Worm (Caenorhabditis elegans) whole organism, L4 larva: ENCODE measurements around the gene rfip-1.

Experiments used
- F26F4.8 ChIP-seq: fragments of 200-800 bp; sonication (Bioruptor generic); conservative IDR thresholded peaks from 2 replicates; pipeline ENCODE4 v1.3.6; 2022; ENCODE audit warnings: missing genetic modification characterization, missing compliant biosample characterization
- F44E2.7 ChIP-seq: fragments of 200-800 bp; sonication (Bioruptor generic); IDR thresholded peaks from 2 replicates; pipeline ENCODE4 v2.1.2; 2022; ENCODE audit warnings: missing genetic modification characterization, missing compliant biosample characterization
- T20F7.1 ChIP-seq: fragments of 200-800 bp; sonication (Bioruptor generic); optimal IDR thresholded peaks from 2 replicates; lab custom pipeline; 2018; ENCODE audit warnings: mild to moderate bottlenecking, missing genetic modification characterization, missing compliant biosample characterization
- Y75B8A.6 ChIP-seq: fragments of 200-800 bp; sonication (Bioruptor generic); IDR thresholded peaks from 2 replicates; pipeline ENCODE4 v1.3.6; 2022; ENCODE audit warnings: missing genetic modification reagents, missing genetic modification characterization, missing compliant biosample characterization
- ZK546.5 ChIP-seq, 2 experiments: sonication (generic microtip); optimal IDR thresholded peaks; 2 replicates each; lab custom pipeline; 2017; ENCODE audit warnings: missing biosample characterization in 2 of 2, missing genetic modification characterization in 2 of 2
- cey-2 ChIP-seq: sonication (generic microtip); optimal IDR thresholded peaks from 3 replicates; lab custom pipeline; 2017; ENCODE audit warnings: missing genetic modification characterization, mild to moderate bottlenecking, missing compliant biosample characterization, antibody characterized with exemption, borderline replicate concordance; ENCODE audit not compliant: insufficient read depth
- dmd-6 ChIP-seq: fragments of 200-800 bp; sonication (Bioruptor generic); IDR thresholded peaks from 2 replicates; pipeline ENCODE4 v1.3.6; 2022; ENCODE audit warnings: missing genetic modification reagents, missing genetic modification characterization, missing compliant biosample characterization
- dmd-8 ChIP-seq: fragments of 200-800 bp; sonication (Bioruptor generic); IDR thresholded peaks from 2 replicates; pipeline ENCODE4 v1.3.6; 2022; ENCODE audit warnings: missing genetic modification characterization, missing compliant biosample characterization
- egl-27 ChIP-seq: sonication (generic microtip); optimal IDR thresholded peaks from 3 replicates; lab custom pipeline; 2017; ENCODE audit warnings: missing biosample characterization, missing genetic modification reagents, missing genetic modification characterization
- egl-43 ChIP-seq: fragments of 200-800 bp; sonication (Bioruptor generic); IDR thresholded peaks from 2 replicates; pipeline ENCODE4 v1.3.6; 2022; ENCODE audit warnings: missing genetic modification reagents, missing genetic modification characterization, missing compliant biosample characterization
- gei-8 ChIP-seq: fragments of 200-800 bp; sonication (Bioruptor generic); optimal IDR thresholded peaks from 2 replicates; lab custom pipeline; 2018; ENCODE audit warnings: mild to moderate bottlenecking, missing genetic modification characterization, missing compliant biosample characterization
- hif-1 ChIP-seq, 2 experiments: sonication (generic microtip); optimal IDR thresholded peaks; 2 replicates each; lab custom pipeline; 2016 to 2017; ENCODE audit warnings: missing compliant biosample characterization in 2 of 2, missing genetic modification characterization in 2 of 2, missing genetic modification reagents in 2 of 2, missing genotype in 2 of 2, mild to moderate bottlenecking in 1 of 2
- hlh-11 ChIP-seq: fragments of 200-800 bp; sonication (Bioruptor generic); optimal IDR thresholded peaks from 2 replicates; lab custom pipeline; 2018; ENCODE audit warnings: mild to moderate bottlenecking, missing genetic modification characterization, missing compliant biosample characterization
- hlh-30 ChIP-seq: sonication (generic microtip); optimal IDR thresholded peaks from 2 replicates; lab custom pipeline; 2017; ENCODE audit warnings: antibody characterized with exemption, mild to moderate bottlenecking, missing genetic modification characterization, missing compliant biosample characterization; ENCODE audit not compliant: insufficient read depth
- hmg-1.1 ChIP-seq: fragments of 200-800 bp; sonication (Bioruptor generic); IDR thresholded peaks from 2 replicates; pipeline ENCODE4 v1.3.6; 2022; ENCODE audit warnings: missing genetic modification reagents, missing genetic modification characterization, missing compliant biosample characterization
- lim-7 ChIP-seq: fragments of 200-800 bp; sonication (Bioruptor generic); IDR thresholded peaks from 2 replicates; pipeline ENCODE4 v1.3.6; 2022; ENCODE audit warnings: missing genetic modification characterization, missing compliant biosample characterization
- lin-13 ChIP-seq: fragments of 150-350 bp; optimal IDR thresholded peaks from 2 replicates; lab custom pipeline; 2014; ENCODE audit warnings: missing biosample characterization, missing genetic modification reagents, missing genetic modification characterization
- lir-3 ChIP-seq: sonication (generic microtip); optimal IDR thresholded peaks from 2 replicates; lab custom pipeline; 2016; ENCODE audit warnings: mild to moderate bottlenecking, missing genetic modification characterization, missing compliant biosample characterization
- madf-5 ChIP-seq, 2 experiments: fragments of 200-800 bp; sonication (Bioruptor generic); IDR thresholded peaks; 2 replicates each; pipeline ENCODE4 v1.3.6; 2022; ENCODE audit warnings: missing compliant biosample characterization in 2 of 2, missing genetic modification characterization in 2 of 2
- madf-9 ChIP-seq: fragments of 200-800 bp; sonication (Bioruptor generic); conservative IDR thresholded peaks from 2 replicates; pipeline ENCODE4 v1.3.6; 2022; ENCODE audit warnings: missing genetic modification reagents, missing genetic modification characterization, missing compliant biosample characterization
- mdl-1 ChIP-seq, 2 experiments: fragments of 150-350 bp in 1 of 2; sonication (generic microtip) in 1 of 2; optimal IDR thresholded peaks; 2 replicates each; lab custom pipeline; 2014 to 2017; ENCODE audit warnings: missing biosample characterization in 2 of 2, missing genetic modification characterization in 2 of 2
- mdt-29 ChIP-seq: fragments of 200-800 bp; sonication (Bioruptor generic); IDR thresholded peaks from 2 replicates; pipeline ENCODE4 v1.3.6; 2022; ENCODE audit warnings: missing genetic modification reagents, missing genetic modification characterization, missing compliant biosample characterization
- nhr-25 ChIP-seq: sonication (generic microtip); optimal IDR thresholded peaks from 2 replicates; lab custom pipeline; 2017; ENCODE audit warnings: missing genetic modification characterization, mild to moderate bottlenecking, missing compliant biosample characterization, antibody characterized with exemption, moderate library complexity, borderline replicate concordance; ENCODE audit not compliant: insufficient read depth
- nhr-42 ChIP-seq: fragments of 200-800 bp; sonication (Bioruptor generic); IDR thresholded peaks from 2 replicates; pipeline ENCODE4 v1.3.6; 2022; ENCODE audit warnings: missing genetic modification characterization, missing compliant biosample characterization
- nhr-77 ChIP-seq: fragments of 150-350 bp; optimal IDR thresholded peaks from 2 replicates; lab custom pipeline; 2014; ENCODE audit warnings: missing biosample characterization, missing genetic modification characterization
- php-3 ChIP-seq: fragments of 200-800 bp; sonication (Bioruptor generic); IDR thresholded peaks from 2 replicates; pipeline ENCODE4 v1.3.6; 2022; ENCODE audit warnings: missing genetic modification reagents, missing genetic modification characterization, missing compliant biosample characterization
- sdz-12 ChIP-seq: fragments of 200-800 bp; sonication (Bioruptor generic); optimal IDR thresholded peaks from 2 replicates; lab custom pipeline; 2018; ENCODE audit warnings: mild to moderate bottlenecking, missing genetic modification characterization, missing compliant biosample characterization
- tag-97 ChIP-seq: fragments of 200-800 bp; sonication (Bioruptor generic); IDR thresholded peaks from 2 replicates; pipeline ENCODE4 v1.3.6; 2022; ENCODE audit warnings: missing genetic modification characterization, missing compliant biosample characterization
- unc-130 ChIP-seq: sonication (generic microtip); optimal IDR thresholded peaks from 2 replicates; lab custom pipeline; 2016; ENCODE audit warnings: missing genetic modification reagents, missing genetic modification characterization, missing compliant biosample characterization
- unc-62 ChIP-seq, 3 experiments: fragments of 150-350 bp in 1 of 3; sonication (generic microtip); optimal IDR thresholded peaks in 2 of 3; peaks in 1 of 3; 1 replicate in 1 of 3; 2 replicates in 2 of 3; lab custom pipeline; 2014 to 2017; ENCODE audit warnings: missing biosample characterization in 3 of 3, missing genetic modification characterization in 3 of 3, missing genetic modification reagents in 3 of 3, missing genotype in 1 of 3
- zfp-3 ChIP-seq: fragments of 200-800 bp; sonication (Bioruptor generic); conservative IDR thresholded peaks from 2 replicates; pipeline ENCODE4 v1.3.6; 2022; ENCODE audit warnings: missing genetic modification reagents, missing genetic modification characterization, missing compliant biosample characterization
- zip-2 ChIP-seq: fragments of 150-350 bp; optimal IDR thresholded peaks from 2 replicates; lab custom pipeline; 2014; ENCODE audit warnings: missing biosample characterization, missing genetic modification characterization

Gene rfip-1

DNA sequence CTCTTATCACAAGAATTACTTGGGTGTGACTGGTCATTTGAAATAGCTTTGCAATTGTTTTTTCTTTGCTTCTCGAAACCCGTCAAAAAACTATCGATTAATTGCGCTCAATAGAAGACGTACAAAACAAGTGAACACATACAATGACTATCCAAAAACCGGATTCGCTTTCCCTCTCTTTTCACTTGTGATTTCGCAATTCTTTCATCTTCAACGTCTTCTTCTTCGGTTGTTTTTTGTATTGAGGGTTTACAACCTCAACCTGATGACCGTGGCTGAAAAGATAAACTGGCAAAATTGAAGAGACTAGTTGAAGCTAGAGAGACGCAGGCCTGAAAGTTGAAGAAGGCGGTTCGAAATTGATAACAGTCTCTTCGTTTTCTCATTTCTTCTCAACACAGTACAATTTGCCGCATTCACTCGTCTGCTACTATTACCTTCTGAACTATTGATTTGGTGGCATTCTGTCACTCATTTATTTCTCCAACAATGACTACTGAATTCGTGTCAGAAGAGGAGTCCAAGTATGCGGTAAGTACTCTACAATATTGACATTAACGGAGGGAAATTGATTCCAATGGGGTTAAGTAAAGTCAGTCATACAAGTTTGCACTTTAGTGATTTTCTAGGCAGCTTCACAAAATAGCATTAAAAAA lies 1.7 kb downstream of the rfip-1 start (continued):
- peak; percentile 69 for TF ChIP-seq hlh-11 (tag; lab: Kevin White, UChicago)
- TF ChIP-seq hmg-1.1 (GFP tag; lab: Robert Waterston, UW): no peak
- no peak for TF ChIP-seq php-3 (GFP tag; lab: Robert Waterston, UW)
- TF ChIP-seq nhr-25: no peak
- peak; percentile 66 for TF ChIP-seq cey-2 (tag; lab: Kevin White, UChicago)
- TF ChIP-seq lin-13 (GFP tag; lab: Kevin White, UChicago): no peak
- TF ChIP-seq lir-3 (tag; lab: Kevin White, UChicago): no peak
- no peak for TF ChIP-seq mdt-29 (GFP tag; lab: Robert Waterston, UW)
- no peak for TF ChIP-seq Y75B8A.6 (GFP tag; lab: Robert Waterston, UW)
- no peak for TF ChIP-seq gei-8 (GFP tag; lab: Kevin White, UChicago)
- no peak for TF ChIP-seq madf-5 (GFP tag; IDR thresholded peaks at IDR 0.05; lab: Robert Waterston, UW)
- no peak for TF ChIP-seq lim-7 (GFP tag; lab: Robert Waterston, UW)
- peak; percentile 36; the same call in 1 of the 2 replicates for TF ChIP-seq dmd-6 (GFP tag; lab: Robert Waterston, UW)
- no peak for TF ChIP-seq nhr-42 (GFP tag; lab: Robert Waterston, UW)
- TF ChIP-seq tag-97 (GFP tag; lab: Robert Waterston, UW): no peak
- TF ChIP-seq unc-130 (GFP tag; lab: Kevin White, UChicago): no peak
- no peak for TF ChIP-seq madf-9 (GFP tag; lab: Robert Waterston, UW)
- TF ChIP-seq F44E2.7 (GFP tag; lab: Robert Waterston, UW): no peak
- TF ChIP-seq egl-27 (tag; lab: Kevin White, UChicago): no peak
- TF ChIP-seq ZK546.5 (tag; optimal IDR thresholded peaks at IDR 0.05; lab: Kevin White, UChicago): no peak
- TF ChIP-seq, all 104 proteins: peak for 18

DNA sequence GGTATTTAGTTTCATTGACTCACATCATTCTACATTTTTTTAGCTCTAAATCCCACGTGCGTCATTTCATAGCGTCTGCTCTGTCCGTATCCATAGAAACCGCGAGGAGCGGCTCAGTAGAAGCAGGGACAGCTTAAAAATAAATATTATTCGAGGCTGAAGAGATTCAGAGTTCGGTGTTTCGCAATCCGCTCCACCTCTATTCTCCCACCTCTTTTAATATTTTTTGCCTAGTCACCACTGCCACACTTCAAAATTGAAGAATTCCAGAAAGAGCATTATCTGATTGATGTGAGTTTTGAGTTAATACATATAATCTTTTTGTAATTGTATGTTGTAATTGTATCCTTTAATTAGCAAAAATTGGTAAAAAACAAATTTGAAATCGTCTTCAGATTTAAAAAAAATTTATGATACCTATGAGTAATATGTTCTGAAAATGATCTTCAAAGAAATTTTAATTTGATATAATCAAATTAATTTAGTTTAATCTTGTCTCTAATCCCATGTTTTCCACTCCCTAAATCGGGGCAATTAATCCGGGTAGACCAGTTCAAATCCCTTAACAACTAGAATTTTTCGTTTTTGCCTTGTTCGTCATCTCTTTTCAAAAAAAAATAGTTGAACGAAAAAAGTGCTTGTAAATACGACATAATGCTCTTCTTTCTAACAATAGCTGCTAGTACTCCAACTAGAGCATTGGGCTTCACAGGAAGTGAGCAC lies 5.2 kb downstream of the rfip-1 start:
- TF ChIP-seq F26F4.8 (no peak), egl-43 (GFP tag; lab: Robert Waterston, UW) (0 out of 2 replicates have a peak, but pooled peaks have one; percentile 24)

DNA sequence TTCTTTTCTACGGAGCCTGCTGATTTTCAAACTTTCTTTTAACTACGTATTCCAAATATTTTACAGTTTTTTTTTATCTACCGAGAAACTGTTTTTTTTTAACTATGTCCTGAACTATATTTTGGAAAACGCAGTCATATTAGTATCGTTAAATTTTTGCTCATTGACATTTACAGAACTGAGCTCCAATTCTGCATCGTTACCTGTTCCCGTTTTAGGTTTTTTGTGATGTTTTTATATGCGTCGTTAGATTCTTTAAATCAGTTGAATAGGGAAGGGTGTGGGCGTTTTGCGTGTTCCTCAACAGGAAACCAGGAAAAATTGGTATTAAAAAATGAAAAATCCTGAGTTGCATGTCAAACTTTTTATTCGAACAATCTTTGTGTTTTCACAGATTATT lies 8.5 kb downstream of the rfip-1 start:
- no peak for TF ChIP-seq hif-1 (tag; optimal IDR thresholded peaks at IDR 0.05; lab: Kevin White, UChicago)
- TF ChIP-seq mdl-1 (tag; optimal IDR thresholded peaks at IDR 0.05; lab: Kevin White, UChicago): no peak
- TF ChIP-seq hlh-30 (tag; lab: Kevin White, UChicago): no peak
- TF ChIP-seq nhr-77 (tag; lab: Kevin White, UChicago): no peak
- no peak for TF ChIP-seq zip-2
- no peak for TF ChIP-seq sdz-12 (GFP tag; lab: Kevin White, UChicago)
- no peak for TF ChIP-seq T20F7.1 (GFP tag; lab: Kevin White, UChicago)
- TF ChIP-seq dmd-8 (GFP tag; lab: Robert Waterston, UW): no peak
- TF ChIP-seq zfp-3 (GFP tag; lab: Robert Waterston, UW): peak; percentile 82; the same call in 1 of the 2 replicates
- TF ChIP-seq unc-62 (GFP tag; optimal IDR thresholded peaks at IDR 0.05 in 1 of 2; lab: Kevin White, UChicago): peak in 1 of 2 experiments; percentile 85
- TF ChIP-seq unc-62 (tag; optimal IDR thresholded peaks at IDR 0.05; lab: Kevin White, UChicago): no peak
- TF ChIP-seq, all 104 proteins: peak for 2
